Worm (Caenorhabditis elegans) whole organism, L4/young adult: ENCODE measurements around the gene F01D5.6.

Experiments used
- W03F9.2 ChIP-seq: fragments of 150-350 bp; optimal IDR thresholded peaks from 2 replicates; lab custom pipeline; 2014; ENCODE audit warnings: missing biosample characterization, missing genetic modification characterization
- dao-5 ChIP-seq: sonication (generic microtip); optimal IDR thresholded peaks from 2 replicates; lab custom pipeline; 2016; ENCODE audit warnings: missing genotype, missing genetic modification characterization, moderate library complexity, missing compliant biosample characterization
- him-1 ChIP-seq: sonication (generic microtip); optimal IDR thresholded peaks from 2 replicates; lab custom pipeline; 2016; ENCODE audit warnings: missing genotype, missing genetic modification reagents, missing genetic modification characterization, missing compliant biosample characterization

ce11 chrII:14045934-14046470 lies 39.7 kb downstream of the F01D5.6 start:
- TF ChIP-seq dao-5 (tag; lab: Kevin White, UChicago) (no peak), him-1 (tag; lab: Kevin White, UChicago) (no peak), W03F9.2 (tag; lab: Kevin White, UChicago) (no peak)
